Worm (Caenorhabditis elegans) whole organism, L4/young adult: ENCODE results near the gene R13A5.7.

Source experiments
- W03F9.2 ChIP-seq: fragments of 150-350 bp; optimal IDR thresholded peaks from 2 replicates; lab custom pipeline; 2014; ENCODE audit warnings: missing biosample characterization, missing genetic modification characterization
- him-1 ChIP-seq: sonication (generic microtip); optimal IDR thresholded peaks from 2 replicates; lab custom pipeline; 2016; ENCODE audit warnings: missing genotype, missing genetic modification reagents, missing genetic modification characterization, missing compliant biosample characterization

DNA sequence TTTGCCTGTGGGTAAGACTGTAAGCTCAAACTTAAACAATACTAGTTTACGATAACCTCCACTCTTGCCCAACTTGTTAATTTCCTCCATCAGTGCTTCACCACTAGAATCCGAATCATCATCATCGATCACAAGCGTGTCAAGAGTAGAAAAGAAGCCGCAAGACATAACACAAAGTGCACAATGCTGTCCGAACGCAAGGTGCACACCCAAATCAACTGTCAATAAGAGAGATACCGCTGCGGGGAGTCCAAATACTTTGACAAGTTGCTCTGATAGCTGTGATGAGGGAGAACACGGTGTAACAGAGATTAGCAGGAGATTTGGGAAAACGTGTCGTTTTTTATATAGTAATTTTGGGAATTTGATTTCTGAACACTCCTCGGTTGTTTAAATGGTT lies 38.5 kb downstream of the R13A5.7 start:
- TF ChIP-seq W03F9.2 (tag; lab: Kevin White, UChicago): no peak
- no peak for TF ChIP-seq him-1
